Worm (Caenorhabditis elegans): ENCODE results near the gene W10G11.2.

- no peak for TF ChIP-seq pqm-1 (tag; optimal IDR thresholded peaks at IDR 0.05)
- no peak for TF ChIP-seq nhr-12 (tag; optimal IDR thresholded peaks at IDR 0.05)
- no peak for TF ChIP-seq nhr-76 (tag; optimal IDR thresholded peaks at IDR 0.05)
These were observed 43.1 kb upstream of the W10G11.2 start for ce11 chrII:3604578-3604977.

Measured in whole organism, L3 larva.